Worm (Caenorhabditis elegans) whole organism, L2 larva: ENCODE measurements around the gene lig-4.

Experiments
- C34F6.9 ChIP-seq: fragments of 150-350 bp; optimal IDR thresholded peaks from 2 replicates; lab custom pipeline; 2014; ENCODE audit warnings: missing biosample characterization, missing genetic modification characterization
- F13H6.1 ChIP-seq: sonication (generic microtip); optimal IDR thresholded peaks from 2 replicates; lab custom pipeline; 2016; ENCODE audit warnings: missing genetic modification characterization, missing compliant biosample characterization
- R02D3.7 ChIP-seq: fragments of 150-350 bp; optimal IDR thresholded peaks from 2 replicates; lab custom pipeline; 2014; ENCODE audit warnings: missing biosample characterization, missing genetic modification characterization
- Y55F3AM.14 ChIP-seq: fragments of 200-800 bp; sonication (Bioruptor generic); optimal IDR thresholded peaks from 2 replicates; lab custom pipeline; 2018; ENCODE audit warnings: mild to moderate bottlenecking, missing genetic modification characterization, missing compliant biosample characterization
- aly-2 ChIP-seq: fragments of 150-350 bp; optimal IDR thresholded peaks from 2 replicates; lab custom pipeline; 2014; ENCODE audit warnings: missing biosample characterization, missing genetic modification characterization
- ama-1 ChIP-seq: fragments of 150-350 bp; optimal IDR thresholded peaks from 2 replicates; lab custom pipeline; 2018; ENCODE audit warnings: inconsistent platforms
- blmp-1 ChIP-seq: sonication (generic microtip); optimal IDR thresholded peaks from 2 replicates; lab custom pipeline; 2017; ENCODE audit warnings: missing genetic modification characterization, mild to moderate bottlenecking, missing compliant biosample characterization, antibody characterized with exemption, moderate library complexity; ENCODE audit not compliant: insufficient read depth
- ceh-16 ChIP-seq: fragments of 150-350 bp; optimal IDR thresholded peaks from 2 replicates; lab custom pipeline; 2014; ENCODE audit warnings: missing biosample characterization, missing genetic modification characterization
- ceh-82 ChIP-seq: fragments of 150-350 bp; optimal IDR thresholded peaks from 2 replicates; lab custom pipeline; 2014; ENCODE audit warnings: missing biosample characterization, missing genetic modification characterization
- crh-2 ChIP-seq: sonication (generic microtip); optimal IDR thresholded peaks from 2 replicates; lab custom pipeline; 2017; ENCODE audit warnings: missing biosample characterization, missing genetic modification characterization
- elt-3 ChIP-seq: sonication (generic microtip); optimal IDR thresholded peaks from 2 replicates; lab custom pipeline; 2017; ENCODE audit warnings: missing biosample characterization, missing genetic modification characterization
- lin-13 ChIP-seq: fragments of 150-350 bp; optimal IDR thresholded peaks from 2 replicates; lab custom pipeline; 2014; ENCODE audit warnings: missing biosample characterization, missing genetic modification reagents, missing genetic modification characterization
- lin-39 ChIP-seq: fragments of 150-350 bp; optimal IDR thresholded peaks from 2 replicates; lab custom pipeline; 2014; ENCODE audit warnings: missing biosample characterization, missing genetic modification reagents, missing genetic modification characterization
- lsy-2 ChIP-seq, 2 experiments: fragments of 150-350 bp in 1 of 2; sonication (generic microtip) in 1 of 2; optimal IDR thresholded peaks; 2 replicates each; lab custom pipeline; 2014 to 2017; ENCODE audit warnings: missing biosample characterization in 2 of 2, missing genetic modification characterization in 2 of 2
- mab-5 ChIP-seq: fragments of 150-350 bp; optimal IDR thresholded peaks from 2 replicates; lab custom pipeline; 2014; ENCODE audit warnings: missing biosample characterization, missing genetic modification characterization
- mdl-1 ChIP-seq, 2 experiments: fragments of 150-350 bp in 1 of 2; sonication (generic microtip) in 1 of 2; optimal IDR thresholded peaks; 2 replicates each; lab custom pipeline; 2017; ENCODE audit warnings: missing biosample characterization in 2 of 2, missing genetic modification characterization in 2 of 2
- nhr-11 ChIP-seq: fragments of 150-350 bp; optimal IDR thresholded peaks from 2 replicates; lab custom pipeline; 2014; ENCODE audit warnings: missing biosample characterization, missing genetic modification characterization
- nhr-12 ChIP-seq: fragments of 150-350 bp; optimal IDR thresholded peaks from 2 replicates; lab custom pipeline; 2014; ENCODE audit warnings: missing biosample characterization, missing genetic modification characterization
- nhr-129 ChIP-seq: fragments of 150-350 bp; optimal IDR thresholded peaks from 2 replicates; lab custom pipeline; 2014; ENCODE audit warnings: missing biosample characterization, missing genetic modification characterization
- nhr-21 ChIP-seq: fragments of 150-350 bp; optimal IDR thresholded peaks from 2 replicates; lab custom pipeline; 2014; ENCODE audit warnings: missing biosample characterization, missing genetic modification characterization
- nhr-237 ChIP-seq: fragments of 150-350 bp; optimal IDR thresholded peaks from 2 replicates; lab custom pipeline; 2014; ENCODE audit warnings: missing biosample characterization, missing genetic modification characterization
- nhr-25 ChIP-seq: fragments of 150-350 bp; sonication (generic microtip); optimal IDR thresholded peaks from 3 replicates; lab custom pipeline; 2014; ENCODE audit warnings: missing biosample characterization, missing genetic modification characterization
- nhr-6 ChIP-seq: fragments of 150-350 bp; optimal IDR thresholded peaks from 2 replicates; lab custom pipeline; 2014; ENCODE audit warnings: missing biosample characterization, missing genetic modification characterization
- nhr-77 ChIP-seq: fragments of 150-350 bp; optimal IDR thresholded peaks from 2 replicates; lab custom pipeline; 2014; ENCODE audit warnings: missing biosample characterization, missing genetic modification characterization
- sem-4 ChIP-seq: fragments of 150-350 bp; optimal IDR thresholded peaks from 2 replicates; lab custom pipeline; 2014; ENCODE audit warnings: missing biosample characterization, missing genetic modification reagents, missing genetic modification characterization
- skn-1 ChIP-seq: sonication (generic microtip); optimal IDR thresholded peaks from 2 replicates; lab custom pipeline; 2017; ENCODE audit warnings: missing biosample characterization, missing genetic modification characterization
- sma-3 ChIP-seq: sonication (generic microtip); optimal IDR thresholded peaks from 2 replicates; lab custom pipeline; 2016; ENCODE audit warnings: missing genetic modification reagents, missing genetic modification characterization, missing compliant biosample characterization
- sma-9 ChIP-seq, 2 experiments: fragments of 150-350 bp in 1 of 2; sonication (generic microtip) in 1 of 2; optimal IDR thresholded peaks; 2 replicates each; lab custom pipeline; 2014 to 2016; ENCODE audit warnings: missing genetic modification characterization in 2 of 2, mild to moderate bottlenecking in 1 of 2, missing biosample characterization in 1 of 2, missing compliant biosample characterization in 1 of 2, missing genetic modification reagents in 1 of 2, moderate library complexity in 1 of 2
- snpc-4 ChIP-seq: fragments of 150-350 bp; optimal IDR thresholded peaks from 2 replicates; lab custom pipeline; 2014; ENCODE audit warnings: missing biosample characterization, missing genetic modification characterization
- unc-39 ChIP-seq: fragments of 150-350 bp; optimal IDR thresholded peaks from 2 replicates; lab custom pipeline; 2014; ENCODE audit warnings: missing biosample characterization, missing genetic modification characterization
- unc-55 ChIP-seq: fragments of 150-350 bp; sonication (generic microtip); optimal IDR thresholded peaks from 3 replicates; lab custom pipeline; 2014; ENCODE audit warnings: missing biosample characterization, missing genetic modification reagents, missing genetic modification characterization
- unc-62 ChIP-seq: fragments of 150-350 bp; optimal IDR thresholded peaks from 2 replicates; lab custom pipeline; 2014; ENCODE audit warnings: missing biosample characterization, missing genetic modification reagents, missing genetic modification characterization
- zag-1 ChIP-seq: fragments of 150-350 bp; optimal IDR thresholded peaks from 2 replicates; lab custom pipeline; 2014; ENCODE audit warnings: missing biosample characterization, missing genetic modification characterization
- ztf-1 ChIP-seq: fragments of 200-800 bp; sonication (Bioruptor generic); conservative IDR thresholded peaks from 2 replicates; pipeline ENCODE4 v1.3.6; 2022; ENCODE audit warnings: missing genetic modification characterization, missing compliant biosample characterization
- ztf-11 ChIP-seq: sonication (generic microtip); optimal IDR thresholded peaks from 2 replicates; lab custom pipeline; 2017; ENCODE audit warnings: missing biosample characterization, missing genetic modification characterization
- ztf-4 ChIP-seq: fragments of 150-350 bp; optimal IDR thresholded peaks from 2 replicates; lab custom pipeline; 2014; ENCODE audit warnings: missing biosample characterization, missing genetic modification characterization

The lig-4 gene

ce11 chrIII:7545189-7545588 is 23.9 kb downstream of the lig-4 start:
- TF ChIP-seq nhr-237, result no peak
- no peak for TF ChIP-seq sma-3 (GFP tag; lab: Kevin White, UChicago)
- no peak for TF ChIP-seq mdl-1 (tag; optimal IDR thresholded peaks at IDR 0.05; lab: Kevin White, UChicago)
- no peak for TF ChIP-seq unc-62 (GFP tag; lab: Kevin White, UChicago)
- TF ChIP-seq ceh-82 (tag; lab: Kevin White, UChicago), result no peak
- no peak for TF ChIP-seq Y55F3AM.14 (GFP tag; lab: Kevin White, UChicago)
- TF ChIP-seq C34F6.9 (tag; lab: Kevin White, UChicago), result no peak
- TF ChIP-seq aly-2 (tag; lab: Kevin White, UChicago), result no peak
- no peak for TF ChIP-seq skn-1 (tag; lab: Kevin White, UChicago)
- TF ChIP-seq zag-1 (tag; lab: Kevin White, UChicago), result no peak
- TF ChIP-seq nhr-11 (tag; lab: Kevin White, UChicago), result no peak
- no peak for TF ChIP-seq snpc-4 (tag; lab: Kevin White, UChicago)
- TF ChIP-seq ama-1 (lab: Kevin White, UChicago), result no peak
- TF ChIP-seq ztf-11 (tag; lab: Kevin White, UChicago), result no peak
- no peak for TF ChIP-seq sma-9 (GFP tag; optimal IDR thresholded peaks at IDR 0.05; lab: Kevin White, UChicago)
- no peak for TF ChIP-seq sma-9 (tag; optimal IDR thresholded peaks at IDR 0.05; lab: Kevin White, UChicago)
- TF ChIP-seq unc-55 (GFP tag; lab: Kevin White, UChicago), result no peak
- TF ChIP-seq ztf-4 (tag; lab: Kevin White, UChicago), result no peak
- TF ChIP-seq R02D3.7 (tag; lab: Kevin White, UChicago), result no peak

ce11 chrIII:7548963-7549362 is 27.7 kb downstream of the lig-4 start:
- no peak for TF ChIP-seq snpc-4 (tag; lab: Kevin White, UChicago)
- no peak for TF ChIP-seq ztf-1 (GFP tag; lab: Robert Waterston, UW)
- TF ChIP-seq nhr-237, result no peak
- no peak for TF ChIP-seq nhr-21
- peak; percentile 50 for TF ChIP-seq F13H6.1
- TF ChIP-seq nhr-77 (tag; lab: Kevin White, UChicago), result no peak
- TF ChIP-seq R02D3.7 (tag; lab: Kevin White, UChicago), result no peak
- TF ChIP-seq sem-4 (tag; lab: Kevin White, UChicago), result peak; percentile 1
- no peak for TF ChIP-seq nhr-129 (tag; lab: Kevin White, UChicago)
- TF ChIP-seq mdl-1 (tag; optimal IDR thresholded peaks at IDR 0.05; lab: Kevin White, UChicago), result no peak
- TF ChIP-seq crh-2, result no peak
- no peak for TF ChIP-seq ceh-82 (tag; lab: Kevin White, UChicago)
- peak; percentile 12 for TF ChIP-seq unc-55 (GFP tag; lab: Kevin White, UChicago)
- TF ChIP-seq ama-1 (lab: Kevin White, UChicago), result no peak
- no peak for TF ChIP-seq skn-1 (tag; lab: Kevin White, UChicago)
- TF ChIP-seq zag-1 (tag; lab: Kevin White, UChicago), result no peak
- TF ChIP-seq nhr-6 (tag; lab: Kevin White, UChicago), result no peak
- TF ChIP-seq sma-3 (GFP tag; lab: Kevin White, UChicago), result no peak
- TF ChIP-seq nhr-11 (tag; lab: Kevin White, UChicago), result no peak
- no peak for TF ChIP-seq C34F6.9 (tag; lab: Kevin White, UChicago)
- no peak for TF ChIP-seq nhr-12 (tag; lab: Kevin White, UChicago)
- peak in 1 of 2 experiments; percentile 44 for TF ChIP-seq lsy-2 (tag; optimal IDR thresholded peaks at IDR 0.05; lab: Kevin White, UChicago)
- peak; percentile 74 for TF ChIP-seq mab-5 (tag; lab: Kevin White, UChicago)
- TF ChIP-seq elt-3, result no peak
- TF ChIP-seq ztf-4 (tag; lab: Kevin White, UChicago), result no peak

- peak; percentile 94 for TF ChIP-seq ceh-16 (tag; lab: Kevin White, UChicago)
- no peak for TF ChIP-seq nhr-25
- TF ChIP-seq lsy-2 (tag; optimal IDR thresholded peaks at IDR 0.05; lab: Kevin White, UChicago), result peak in 1 of 2 experiments; percentile 15
- TF ChIP-seq lin-39 (tag; lab: Kevin White, UChicago), result no peak
These were observed 29.7 kb downstream of the lig-4 start for ce11 chrIII:7550979-7551378.

ce11 chrIII:7552859-7553258 is 31.6 kb downstream of the lig-4 start:
- no peak for TF ChIP-seq ceh-16 (tag; lab: Kevin White, UChicago)
- no peak for TF ChIP-seq lin-39 (tag; lab: Kevin White, UChicago)
- peak; percentile 10 to 54 for TF ChIP-seq lsy-2 (tag; optimal IDR thresholded peaks at IDR 0.05; lab: Kevin White, UChicago)
- TF ChIP-seq unc-55 (GFP tag; lab: Kevin White, UChicago), result peak; percentile 81
- no peak for TF ChIP-seq blmp-1
- peak; percentile 69 for TF ChIP-seq mab-5 (tag; lab: Kevin White, UChicago)
- no peak for TF ChIP-seq lin-13 (GFP tag; lab: Kevin White, UChicago)
- no peak for TF ChIP-seq unc-39 (tag; lab: Kevin White, UChicago)
- TF ChIP-seq, all 48 proteins: peak for 3
